Worm (Caenorhabditis elegans): Measurements from ENCODE around the gene AH6.17.

DNA sequence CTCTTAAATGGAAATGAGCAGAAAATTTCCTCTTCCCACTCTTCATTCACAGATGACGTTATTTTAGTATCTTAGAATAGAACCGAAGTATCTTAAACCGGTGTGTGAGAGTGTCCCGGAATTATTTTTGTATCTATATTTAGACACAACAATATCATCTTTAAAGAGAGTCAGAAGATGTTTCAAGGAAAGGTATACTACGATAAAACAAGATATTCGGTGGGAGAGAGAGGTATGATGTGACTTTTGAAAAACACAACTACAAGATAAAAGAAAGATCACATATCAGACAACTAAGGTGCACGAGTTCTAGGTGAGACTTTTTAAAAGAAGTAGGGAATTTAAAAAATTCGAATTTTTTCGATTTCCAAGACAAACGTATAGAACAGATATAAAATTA is 32.4 kb upstream of the AH6.17 start:
- TF ChIP-seq B0310.2 (tag; optimal IDR thresholded peaks at IDR 0.05) = no peak
- no peak for TF ChIP-seq ama-1 (optimal IDR thresholded peaks at IDR 0.05)

All from whole organism, early embryonic.